Fruit fly (Drosophila melanogaster) Kc167 (cell line): ENCODE results near the gene Srp54.

Source experiments
- Myc ChIP-seq: fragments of >200 bp; optimal IDR thresholded peaks from 2 replicates; lab custom pipeline; 2017; ENCODE audit warnings: missing external identifiers
- Sin3A ChIP-seq: fragments of >200 bp; optimal IDR thresholded peaks from 2 replicates; lab custom pipeline; 2018; ENCODE audit warnings: missing external identifiers
- h ChIP-seq: fragments of >200 bp; optimal IDR thresholded peaks from 3 replicates; lab custom pipeline; 2018; ENCODE audit warnings: missing external identifiers
- insv ChIP-seq: fragments of >200 bp; optimal IDR thresholded peaks from 3 replicates; lab custom pipeline; 2018; ENCODE audit warnings: missing external identifiers
- psq ChIP-seq: fragments of >200 bp; optimal IDR thresholded peaks from 2 replicates; lab custom pipeline; 2017; ENCODE audit warnings: missing external identifiers
- ttk ChIP-seq: sonication (Bioruptor generic); optimal IDR thresholded peaks from 2 replicates; lab custom pipeline; 2017; ENCODE audit warnings: missing external identifiers

Srp54 gene

dm6 chr2L:9912570-9913260, at the start of gene Srp54, which contains the start of gene Etl1:
Gene Srp54, plus strand, starts transcription at chr2L:9912911.
Gene Etl1, minus strand, starts transcription at chr2L:9912608.
- TF ChIP-seq Myc (lab: Kevin White, UChicago) (no peak), Sin3A (lab: Kevin White, UChicago) (no peak), h (lab: Kevin White, UChicago) (no peak), insv (lab: Kevin White, UChicago) (no peak), psq (lab: Kevin White, UChicago) (no peak), ttk (lab: Kevin White, UChicago) (no peak)

dm6 chr2L:9862964-9863363, 49.7 kb upstream of the Srp54 start:
- TF ChIP-seq ttk (lab: Kevin White, UChicago) (no peak), h (lab: Kevin White, UChicago) (no peak), Sin3A (lab: Kevin White, UChicago) (no peak), psq (lab: Kevin White, UChicago) (no peak), insv (lab: Kevin White, UChicago) (no peak), Myc (lab: Kevin White, UChicago) (no peak)

dm6 chr2L:9863479-9863878, 49.2 kb upstream of the Srp54 start:
- TF ChIP-seq Myc (lab: Kevin White, UChicago) (no peak), ttk (lab: Kevin White, UChicago) (no peak), psq (lab: Kevin White, UChicago) (no peak), Sin3A (lab: Kevin White, UChicago) (no peak), h (lab: Kevin White, UChicago) (no peak), insv (lab: Kevin White, UChicago) (no peak)

- TF ChIP-seq psq (lab: Kevin White, UChicago): no peak
- no peak for TF ChIP-seq ttk (lab: Kevin White, UChicago)
Observed at dm6 chr2L:9864337-9864736, 48.4 kb upstream of the Srp54 start.

- TF ChIP-seq h (lab: Kevin White, UChicago): no peak
- TF ChIP-seq ttk (lab: Kevin White, UChicago): no peak
- no peak for TF ChIP-seq Myc (lab: Kevin White, UChicago)
- no peak for TF ChIP-seq Sin3A (lab: Kevin White, UChicago)
- TF ChIP-seq insv (lab: Kevin White, UChicago): no peak
- TF ChIP-seq psq (lab: Kevin White, UChicago): no peak
Observed at dm6 chr2L:9882393-9882971, 30.2 kb upstream of the Srp54 start.

- TF ChIP-seq h (lab: Kevin White, UChicago) (no peak), psq (lab: Kevin White, UChicago) (no peak), ttk (lab: Kevin White, UChicago) (no peak), Sin3A (lab: Kevin White, UChicago) (no peak), Myc (lab: Kevin White, UChicago) (no peak), insv (lab: Kevin White, UChicago) (no peak)
Observed at dm6 chr2L:9886086-9886485, 26.6 kb upstream of the Srp54 start, which contains the start of gene nAChRalpha6. Gene nAChRalpha6, minus strand, starts transcription at chr2L:9886250.

dm6 chr2L:9887856-9888269, 24.8 kb upstream of the Srp54 start, which contains the start of gene Fkbp59:
Gene Fkbp59, plus strand, starts transcription at chr2L:9888005.
- TF ChIP-seq insv (lab: Kevin White, UChicago) (no peak), h (lab: Kevin White, UChicago) (no peak), psq (lab: Kevin White, UChicago) (no peak), Myc (lab: Kevin White, UChicago) (no peak), Sin3A (lab: Kevin White, UChicago) (no peak), ttk (lab: Kevin White, UChicago) (no peak)

dm6 chr2L:9890576-9890975, 22.1 kb upstream of the Srp54 start, which contains the start of the genes CG34183 and CG4537:
Gene CG34183, minus strand, starts transcription at chr2L:9890772.
Gene CG4537, plus strand, starts transcription at chr2L:9890885.
- TF ChIP-seq Sin3A (lab: Kevin White, UChicago) (no peak), Myc (lab: Kevin White, UChicago) (no peak), psq (lab: Kevin White, UChicago) (no peak), insv (lab: Kevin White, UChicago) (no peak), h (lab: Kevin White, UChicago) (no peak), ttk (lab: Kevin White, UChicago) (no peak)

dm6 chr2L:9893183-9893582, 19.5 kb upstream of the Srp54 start, which contains the start of gene mtDNA-helicase:
Gene mtDNA-helicase, minus strand, starts transcription at chr2L:9893446.
- TF ChIP-seq ttk (lab: Kevin White, UChicago): no peak

- TF ChIP-seq ttk (lab: Kevin White, UChicago): no peak
- no peak for TF ChIP-seq Myc (lab: Kevin White, UChicago)
- no peak for TF ChIP-seq h (lab: Kevin White, UChicago)
- no peak for TF ChIP-seq insv (lab: Kevin White, UChicago)
- no peak for TF ChIP-seq Sin3A (lab: Kevin White, UChicago)
- TF ChIP-seq psq (lab: Kevin White, UChicago): no peak
Observed at dm6 chr2L:9894193-9894592, 18.5 kb upstream of the Srp54 start.

dm6 chr2L:9894871-9895364, 17.8 kb upstream of the Srp54 start, which contains the start of gene Bka:
Gene Bka, plus strand, starts transcription at chr2L:9895287.
- TF ChIP-seq h (lab: Kevin White, UChicago): no peak
- no peak for TF ChIP-seq Sin3A (lab: Kevin White, UChicago)
- TF ChIP-seq psq (lab: Kevin White, UChicago): no peak
- TF ChIP-seq Myc (lab: Kevin White, UChicago): no peak
- no peak for TF ChIP-seq insv (lab: Kevin White, UChicago)
- no peak for TF ChIP-seq ttk (lab: Kevin White, UChicago)
